Worm (Caenorhabditis elegans) whole organism, L4/young adult: ENCODE results near the gene F28H7.8.

ENCODE experiments used
- W03F9.2 ChIP-seq: fragments of 150-350 bp; optimal IDR thresholded peaks from 2 replicates; lab custom pipeline; 2014; ENCODE audit warnings: missing biosample characterization, missing genetic modification characterization
- dao-5 ChIP-seq: sonication (generic microtip); optimal IDR thresholded peaks from 2 replicates; lab custom pipeline; 2016; ENCODE audit warnings: missing genotype, missing genetic modification characterization, moderate library complexity, missing compliant biosample characterization
- him-1 ChIP-seq: sonication (generic microtip); optimal IDR thresholded peaks from 2 replicates; lab custom pipeline; 2016; ENCODE audit warnings: missing genotype, missing genetic modification reagents, missing genetic modification characterization, missing compliant biosample characterization

DNA sequence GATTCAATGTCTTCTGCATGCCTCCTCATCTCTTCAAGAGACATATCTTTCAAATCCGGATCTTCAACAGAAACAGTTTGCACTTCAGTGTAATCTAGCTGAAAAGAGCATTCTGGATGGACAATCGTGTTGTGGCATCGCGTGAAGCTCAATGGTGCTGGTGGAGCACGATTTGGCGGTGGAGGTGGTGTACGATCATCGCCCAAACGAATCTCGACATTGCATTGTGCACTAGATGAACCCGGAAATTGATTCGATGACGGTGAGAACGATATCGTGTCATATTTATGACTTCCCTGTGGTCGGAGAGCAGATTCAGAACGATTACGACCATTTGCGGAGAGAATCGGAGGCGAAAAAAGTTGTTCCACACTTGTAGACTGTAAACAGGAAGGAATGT, 14.5 kb downstream of the F28H7.8 start:
- no peak for TF ChIP-seq him-1 (tag; lab: Kevin White, UChicago)
- TF ChIP-seq W03F9.2 (tag; lab: Kevin White, UChicago) = no peak
- TF ChIP-seq dao-5 (tag; lab: Kevin White, UChicago) = no peak
